Worm (Caenorhabditis elegans) whole organism, midembryonic: Measurements from ENCODE around the gene best-14.

Experiments
- T22C8.4 ChIP-seq: fragments of 200-800 bp; sonication (Bioruptor generic); IDR thresholded peaks from 2 replicates; pipeline ENCODE4 v1.3.6; 2022; ENCODE audit warnings: missing genetic modification characterization, missing compliant biosample characterization
- cog-1 ChIP-seq: sonication (generic microtip); optimal IDR thresholded peaks from 2 replicates; lab custom pipeline; 2016; ENCODE audit warnings: missing genetic modification characterization, missing compliant biosample characterization
- flt-1 ChIP-seq: fragments of 200-800 bp; sonication (Bioruptor generic); IDR thresholded peaks from 2 replicates; pipeline ENCODE4 v1.3.6; 2022; ENCODE audit warnings: missing genetic modification characterization, missing compliant biosample characterization
- klf-2 ChIP-seq: fragments of 200-800 bp; sonication (Bioruptor generic); conservative IDR thresholded peaks from 2 replicates; pipeline ENCODE4 v1.3.6; 2022; ENCODE audit warnings: missing genetic modification reagents, missing genetic modification characterization, missing compliant biosample characterization
- med-1 ChIP-seq: sonication (generic microtip); optimal IDR thresholded peaks from 2 replicates; lab custom pipeline; 2017; ENCODE audit warnings: missing genetic modification characterization, mild to moderate bottlenecking, missing compliant biosample characterization, antibody characterized with exemption, missing genetic modification reagents; ENCODE audit not compliant: insufficient read depth
- ref-1 ChIP-seq: fragments of 200-800 bp; sonication (Bioruptor generic); conservative IDR thresholded peaks from 2 replicates; pipeline ENCODE4 v1.3.6; 2022; ENCODE audit warnings: missing genetic modification reagents, missing genetic modification characterization, missing compliant biosample characterization
- tab-1 ChIP-seq: fragments of 200-800 bp; sonication (Bioruptor generic); IDR thresholded peaks from 2 replicates; pipeline ENCODE4 v1.3.6; 2022; ENCODE audit warnings: missing genetic modification characterization, missing compliant biosample characterization
- ztf-23 ChIP-seq: fragments of 200-800 bp; sonication (Bioruptor generic); IDR thresholded peaks from 2 replicates; pipeline ENCODE4 v1.3.6; 2022; ENCODE audit warnings: missing genetic modification reagents, missing genetic modification characterization, missing compliant biosample characterization
- ztf-29 ChIP-seq: fragments of 200-800 bp; sonication (Bioruptor generic); IDR thresholded peaks from 2 replicates; pipeline ENCODE4 v1.3.6; 2022; ENCODE audit warnings: missing genetic modification reagents, missing genetic modification characterization, missing compliant biosample characterization

The best-14 gene

ce11 chrV:10578938-10579337 is 21.2 kb downstream of the best-14 start, which contains the start of the genes erh-1 and lpd-9:
TSS of gene erh-1 (minus strand) at chrV:10579141.
TSS of gene lpd-9 (plus strand) at chrV:10579305.
- TF ChIP-seq cog-1 (tag; lab: Kevin White, UChicago), result no peak
- no peak for TF ChIP-seq ztf-29
- no peak for TF ChIP-seq T22C8.4
- no peak for TF ChIP-seq tab-1 (GFP tag; lab: Robert Waterston, UW)
- 0 out of 2 replicates have a peak, but pooled peaks have one; percentile 45 for TF ChIP-seq ztf-23 (GFP tag; lab: Robert Waterston, UW)
- no peak for TF ChIP-seq ref-1 (GFP tag; lab: Robert Waterston, UW)
- no peak for TF ChIP-seq flt-1 (GFP tag; lab: Robert Waterston, UW)
- TF ChIP-seq med-1 (GFP tag; lab: Kevin White, UChicago), result peak; percentile 33
- no peak for TF ChIP-seq klf-2

ce11 chrV:10580638-10581037 is 22.9 kb downstream of the best-14 start:
- TF ChIP-seq ref-1 (GFP tag; lab: Robert Waterston, UW), result no peak
- no peak for TF ChIP-seq cog-1 (tag; lab: Kevin White, UChicago)
- no peak for TF ChIP-seq T22C8.4
- no peak for TF ChIP-seq flt-1 (GFP tag; lab: Robert Waterston, UW)
- no peak for TF ChIP-seq tab-1 (GFP tag; lab: Robert Waterston, UW)
- no peak for TF ChIP-seq ztf-23 (GFP tag; lab: Robert Waterston, UW)
- no peak for TF ChIP-seq med-1 (GFP tag; lab: Kevin White, UChicago)
- no peak for TF ChIP-seq ztf-29
- TF ChIP-seq klf-2, result no peak

ce11 chrV:10581837-10582300 is 24.1 kb downstream of the best-14 start, which contains the start of gene T21C9.6:
TSS of gene T21C9.6 (plus strand) at chrV:10581887.
- TF ChIP-seq cog-1 (tag; lab: Kevin White, UChicago) (no peak), T22C8.4 (no peak), ztf-29 (no peak), ref-1 (GFP tag; lab: Robert Waterston, UW) (no peak), flt-1 (GFP tag; lab: Robert Waterston, UW) (no peak), ztf-23 (GFP tag; lab: Robert Waterston, UW) (no peak), med-1 (GFP tag; lab: Kevin White, UChicago) (no peak), tab-1 (GFP tag; lab: Robert Waterston, UW) (no peak), klf-2 (no peak)

ce11 chrV:10588694-10589093 is 30.9 kb downstream of the best-14 start, which contains the start of gene srg-32:
TSS of gene srg-32 (minus strand) at chrV:10588794.
- TF ChIP-seq tab-1 (GFP tag; lab: Robert Waterston, UW) (no peak), T22C8.4 (no peak), med-1 (GFP tag; lab: Kevin White, UChicago) (no peak), ztf-23 (GFP tag; lab: Robert Waterston, UW) (no peak), cog-1 (tag; lab: Kevin White, UChicago) (no peak), ref-1 (GFP tag; lab: Robert Waterston, UW) (no peak), flt-1 (GFP tag; lab: Robert Waterston, UW) (no peak), ztf-29 (no peak), klf-2 (no peak)

- TF ChIP-seq ref-1 (GFP tag; lab: Robert Waterston, UW), result no peak
- TF ChIP-seq tab-1 (GFP tag; lab: Robert Waterston, UW), result no peak
- TF ChIP-seq flt-1 (GFP tag; lab: Robert Waterston, UW), result no peak
- no peak for TF ChIP-seq ztf-23 (GFP tag; lab: Robert Waterston, UW)
- TF ChIP-seq klf-2, result no peak
- no peak for TF ChIP-seq med-1 (GFP tag; lab: Kevin White, UChicago)
- TF ChIP-seq T22C8.4, result no peak
- TF ChIP-seq ztf-29, result no peak
- TF ChIP-seq cog-1 (tag; lab: Kevin White, UChicago), result no peak
Observed at ce11 chrV:10589774-10590528, 32.2 kb downstream of the best-14 start, which contains the start of gene ttr-23. TSS of gene ttr-23 (minus strand) at chrV:10589860.

ce11 chrV:10592479-10592878 is 34.7 kb downstream of the best-14 start, which contains the start of gene T21C9.9:
TSS of gene T21C9.9 (minus strand) at chrV:10592579.
- TF ChIP-seq ztf-29 (no peak), med-1 (GFP tag; lab: Kevin White, UChicago) (no peak), ref-1 (GFP tag; lab: Robert Waterston, UW) (no peak), cog-1 (tag; lab: Kevin White, UChicago) (no peak), flt-1 (GFP tag; lab: Robert Waterston, UW) (no peak), tab-1 (GFP tag; lab: Robert Waterston, UW) (no peak), ztf-23 (GFP tag; lab: Robert Waterston, UW) (no peak), T22C8.4 (no peak), klf-2 (no peak)

ce11 chrV:10594810-10595209 is 37.0 kb downstream of the best-14 start, which contains the start of gene T21C9.11:
TSS of gene T21C9.11 (minus strand) at chrV:10594910.
- no peak for TF ChIP-seq ref-1 (GFP tag; lab: Robert Waterston, UW)
- TF ChIP-seq ztf-23 (GFP tag; lab: Robert Waterston, UW), result no peak
- no peak for TF ChIP-seq klf-2
- TF ChIP-seq cog-1 (tag; lab: Kevin White, UChicago), result no peak

- TF ChIP-seq ref-1 (GFP tag; lab: Robert Waterston, UW), result no peak
- no peak for TF ChIP-seq ztf-23 (GFP tag; lab: Robert Waterston, UW)
- no peak for TF ChIP-seq flt-1 (GFP tag; lab: Robert Waterston, UW)
Observed at ce11 chrV:10597234-10597633, 39.5 kb downstream of the best-14 start, which contains the start of gene T21C9.13. TSS of gene T21C9.13 (plus strand) at chrV:10597266.

ce11 chrV:10598670-10599154 is 40.9 kb downstream of the best-14 start, which contains the start of gene scpl-4:
TSS of gene scpl-4 (plus strand) at chrV:10599104.
- TF ChIP-seq flt-1 (GFP tag; lab: Robert Waterston, UW) (no peak), cog-1 (tag; lab: Kevin White, UChicago) (no peak), tab-1 (GFP tag; lab: Robert Waterston, UW) (no peak), ref-1 (GFP tag; lab: Robert Waterston, UW) (no peak), ztf-23 (GFP tag; lab: Robert Waterston, UW) (no peak), T22C8.4 (no peak), ztf-29 (no peak), med-1 (GFP tag; lab: Kevin White, UChicago) (no peak), klf-2 (no peak)
